Worm (Caenorhabditis elegans) whole organism, midembryonic: ENCODE measurements around the gene ran-2.

ENCODE experiments used
- klf-2 ChIP-seq: fragments of 200-800 bp; sonication (Bioruptor generic); conservative IDR thresholded peaks from 2 replicates; pipeline ENCODE4 v1.3.6; 2022; ENCODE audit warnings: missing genetic modification reagents, missing genetic modification characterization, missing compliant biosample characterization
- med-1 ChIP-seq: sonication (generic microtip); optimal IDR thresholded peaks from 2 replicates; lab custom pipeline; 2017; ENCODE audit warnings: missing genetic modification characterization, mild to moderate bottlenecking, missing compliant biosample characterization, antibody characterized with exemption, missing genetic modification reagents; ENCODE audit not compliant: insufficient read depth
- tab-1 ChIP-seq: fragments of 200-800 bp; sonication (Bioruptor generic); IDR thresholded peaks from 2 replicates; pipeline ENCODE4 v1.3.6; 2022; ENCODE audit warnings: missing genetic modification characterization, missing compliant biosample characterization
- ztf-29 ChIP-seq: fragments of 200-800 bp; sonication (Bioruptor generic); IDR thresholded peaks from 2 replicates; pipeline ENCODE4 v1.3.6; 2022; ENCODE audit warnings: missing genetic modification reagents, missing genetic modification characterization, missing compliant biosample characterization

ce11 chrIII:7894724-7895123, 38.6 kb upstream of the ran-2 start, which contains the start of gene ZK688.4:
- TF ChIP-seq klf-2 (GFP tag; lab: Robert Waterston, UW) (no peak), ztf-29 (GFP tag; lab: Robert Waterston, UW) (no peak), med-1 (GFP tag; lab: Kevin White, UChicago) (no peak), tab-1 (GFP tag; lab: Robert Waterston, UW) (no peak)
